Fruit fly (Drosophila melanogaster) whole organism, wandering third instar larva: Measurements from ENCODE around the gene CG44004.

ENCODE experiments used
- lola ChIP-seq: fragments of >200 bp; optimal IDR thresholded peaks from 2 replicates; lab custom pipeline; 2017; ENCODE audit warnings: missing biosample characterization, missing genetic modification characterization
- psq ChIP-seq: fragments of 200-800 bp; sonication (Bioruptor generic); optimal IDR thresholded peaks from 3 replicates; lab custom pipeline; 2017; ENCODE audit warnings: missing biosample characterization, mild to moderate bottlenecking, missing genetic modification characterization, moderate library complexity

- TF ChIP-seq psq (GFP tag; lab: Kevin White, UChicago) (peak; percentile 18), lola (GFP tag; lab: Kevin White, UChicago) (no peak)
Measured at dm6 chr3L:18046590-18047158, 27.0 kb downstream of the CG44004 start.
